Fruit fly (Drosophila melanogaster) whole organism, adult: ENCODE results near the gene Acp24A4.

ENCODE experiments used
- CG11617 ChIP-seq: fragments of 200-800 bp; sonication (Bioruptor generic); optimal IDR thresholded peaks from 2 replicates; lab custom pipeline; 2017; ENCODE audit warnings: mild to moderate bottlenecking, missing biosample characterization, missing genetic modification reagents, missing genetic modification characterization
- CG12768 ChIP-seq: fragments of 200-800 bp; sonication (Bioruptor generic); optimal IDR thresholded peaks from 2 replicates; lab custom pipeline; 2017; ENCODE audit warnings: missing biosample characterization, missing genetic modification characterization, mild to moderate bottlenecking, moderate library complexity, missing genetic modification reagents
- CG1620 ChIP-seq: fragments of 200-800 bp; sonication (Bioruptor generic); optimal IDR thresholded peaks from 2 replicates; lab custom pipeline; 2016; ENCODE audit warnings: missing biosample characterization, missing genetic modification characterization
- CG33017 ChIP-seq: fragments of 200-800 bp; sonication (Bioruptor generic); optimal IDR thresholded peaks from 2 replicates; lab custom pipeline; 2018; ENCODE audit warnings: missing biosample characterization, mild to moderate bottlenecking, missing genetic modification characterization, moderate library complexity
- CG5204 ChIP-seq: fragments of 200-800 bp; sonication (Bioruptor generic); optimal IDR thresholded peaks from 2 replicates; lab custom pipeline; 2016; ENCODE audit warnings: missing biosample characterization, missing genetic modification characterization
- CG7045 ChIP-seq: fragments of 200-800 bp; sonication (Bioruptor generic); optimal IDR thresholded peaks from 2 replicates; lab custom pipeline; 2017; ENCODE audit warnings: missing biosample characterization, mild to moderate bottlenecking, missing genetic modification characterization
- CG7101 ChIP-seq: fragments of 200-800 bp; sonication (Bioruptor generic); optimal IDR thresholded peaks from 2 replicates; lab custom pipeline; 2018; ENCODE audit warnings: missing biosample characterization, mild to moderate bottlenecking, missing genetic modification characterization, moderate library complexity
- Clk ChIP-seq: fragments of 200-800 bp; sonication (Bioruptor generic); optimal IDR thresholded peaks from 2 replicates; lab custom pipeline; 2017; ENCODE audit warnings: missing biosample characterization, missing genetic modification characterization
- Crg-1 ChIP-seq: fragments of 200-800 bp; sonication (Bioruptor generic); optimal IDR thresholded peaks from 2 replicates; lab custom pipeline; 2016; ENCODE audit warnings: missing biosample characterization, missing genetic modification characterization
- Hr96 ChIP-seq: fragments of 200-800 bp; sonication (Bioruptor generic); optimal IDR thresholded peaks from 2 replicates; lab custom pipeline; 2016; ENCODE audit warnings: missing biosample characterization, missing genetic modification characterization
- Mnt ChIP-seq: fragments of 200-800 bp; sonication (Bioruptor generic); optimal IDR thresholded peaks from 2 replicates; lab custom pipeline; 2016; ENCODE audit warnings: missing biosample characterization, mild to moderate bottlenecking, missing genetic modification characterization
- bab1 ChIP-seq: fragments of 200-800 bp; sonication (Bioruptor generic); optimal IDR thresholded peaks from 3 replicates; lab custom pipeline; 2019; ENCODE audit warnings: missing biosample characterization, mild to moderate bottlenecking, missing genetic modification characterization, moderate library complexity
- cic ChIP-seq: fragments of 200-800 bp; sonication (Bioruptor generic); optimal IDR thresholded peaks from 2 replicates; lab custom pipeline; 2017; ENCODE audit warnings: missing biosample characterization, mild to moderate bottlenecking, missing genetic modification characterization, moderate library complexity
- cnc ChIP-seq, 2 experiments: fragments of >200 bp; optimal IDR thresholded peaks; 2 replicates each; lab custom pipeline; 2017
- kay ChIP-seq: fragments of 200-800 bp; sonication (Bioruptor generic); peaks from one replicate; lab custom pipeline; 2016; ENCODE audit warnings: missing biosample characterization, missing genetic modification characterization, borderline replicate concordance
- ovo ChIP-seq: fragments of 200-800 bp; sonication (Bioruptor generic); optimal IDR thresholded peaks from 2 replicates; lab custom pipeline; 2016; ENCODE audit warnings: missing biosample characterization, missing genetic modification characterization
- pad ChIP-seq: fragments of 200-800 bp; sonication (Bioruptor generic); optimal IDR thresholded peaks from 3 replicates; lab custom pipeline; 2017; ENCODE audit warnings: missing biosample characterization, missing genetic modification characterization, mild to moderate bottlenecking, moderate library complexity, missing genetic modification reagents
- tj ChIP-seq: fragments of 200-800 bp; sonication (Bioruptor generic); optimal IDR thresholded peaks from 3 replicates; lab custom pipeline; 2017; ENCODE audit warnings: missing biosample characterization, mild to moderate bottlenecking, missing genetic modification characterization, moderate library complexity
- toe ChIP-seq: fragments of 200-800 bp; sonication (Bioruptor generic); optimal IDR thresholded peaks from 2 replicates; lab custom pipeline; 2016; ENCODE audit warnings: missing biosample characterization, missing genetic modification characterization

Gene Acp24A4

DNA sequence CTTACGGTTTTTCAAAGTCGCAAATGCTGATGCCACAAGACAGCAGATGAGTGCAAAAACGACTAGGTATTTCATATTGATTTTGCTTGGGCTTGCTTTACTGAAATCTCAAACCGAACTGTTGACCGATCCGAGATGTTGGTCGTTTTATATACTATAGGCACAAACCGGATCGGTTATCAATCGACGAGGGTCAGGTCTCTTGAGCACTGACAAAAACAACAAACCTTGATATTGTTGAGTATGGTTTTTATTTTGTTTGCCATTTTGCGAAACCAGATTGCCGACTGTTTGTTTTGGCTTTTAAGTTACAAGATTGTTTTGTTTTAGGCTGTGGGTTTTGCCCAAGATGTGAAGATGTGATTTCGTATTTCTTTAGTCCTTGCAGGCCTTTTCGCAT is 1.2 kb downstream of the Acp24A4 start, which contains the start of gene CG16704:
TSS of gene CG16704 (minus strand) at position 122 of the 400 bp plus-strand sequence.
- no peak for TF ChIP-seq CG11617 (GFP tag; lab: Kevin White, UChicago)

DNA sequence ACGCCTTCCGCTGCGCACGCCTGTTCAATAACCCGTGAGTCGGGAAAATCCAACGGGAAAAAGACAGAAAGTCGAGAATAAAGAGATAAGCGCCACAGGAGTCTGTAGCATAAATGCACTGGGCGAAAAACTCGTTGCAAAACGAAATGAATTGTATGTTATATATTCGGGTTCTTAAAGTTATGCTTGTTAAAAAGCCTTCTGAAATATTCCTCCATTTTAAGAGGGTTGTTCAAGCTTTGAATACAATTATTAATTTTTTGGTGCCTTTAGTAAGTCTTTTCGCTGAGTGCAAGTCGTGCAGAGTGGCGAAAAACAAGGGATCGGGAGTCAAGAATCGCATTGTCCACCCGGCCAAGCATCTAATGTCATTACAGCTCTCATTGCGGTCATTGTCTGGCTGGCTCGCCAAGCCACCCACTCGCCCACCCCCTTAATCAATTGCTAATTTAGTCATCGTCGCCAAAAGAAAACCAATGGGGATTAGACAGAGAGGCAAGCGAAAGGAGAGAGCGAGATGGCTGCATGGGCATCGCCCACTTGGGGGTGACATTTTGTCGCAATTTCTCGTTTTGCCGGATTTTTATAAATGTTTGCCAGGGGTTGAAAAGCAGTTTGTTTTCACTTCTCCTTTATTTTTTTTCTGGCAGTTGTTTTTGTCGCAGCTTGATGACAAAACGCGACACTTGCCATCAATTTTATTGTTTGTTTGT is 8.4 kb downstream of the Acp24A4 start:
- TF ChIP-seq CG12768 (GFP tag; lab: Kevin White, UChicago) = no peak
- TF ChIP-seq bab1 (GFP tag; lab: Kevin White, UChicago) = no peak
- no peak for TF ChIP-seq cic (GFP tag; lab: Kevin White, UChicago)
- TF ChIP-seq Clk (GFP tag; lab: Kevin White, UChicago) = no peak
- TF ChIP-seq CG11617 (GFP tag; lab: Kevin White, UChicago) = no peak
- no peak for TF ChIP-seq tj
- TF ChIP-seq Mnt (GFP tag; lab: Kevin White, UChicago) = no peak
- no peak for TF ChIP-seq Hr96 (GFP tag; lab: Kevin White, UChicago)
- TF ChIP-seq cnc (optimal IDR thresholded peaks at IDR 0.05; lab: Kevin White, UChicago) = no peak
- TF ChIP-seq CG33017 = no peak
- no peak for TF ChIP-seq kay (GFP tag; lab: Kevin White, UChicago)

DNA sequence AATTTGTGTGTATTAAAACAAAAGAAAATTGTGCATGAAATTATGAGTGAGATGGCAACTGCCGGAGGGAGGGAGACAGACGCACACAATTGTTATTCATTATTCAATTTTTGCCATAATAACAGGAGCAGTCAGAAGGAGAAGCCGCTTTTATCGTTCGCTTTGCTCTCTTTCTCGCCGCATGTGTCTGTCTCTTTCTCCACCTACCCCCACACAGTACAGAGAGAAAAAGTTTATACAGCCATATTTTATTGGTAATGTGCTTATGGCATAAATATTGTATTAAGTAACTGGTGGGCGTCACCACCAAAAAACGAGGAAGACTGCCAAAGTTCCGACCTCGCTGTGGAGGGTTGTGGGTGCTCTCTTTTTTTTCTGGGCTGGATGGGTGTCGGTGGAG is 11.2 kb downstream of the Acp24A4 start:
- TF ChIP-seq cnc (optimal IDR thresholded peaks at IDR 0.05; lab: Kevin White, UChicago) = no peak
- TF ChIP-seq Clk (GFP tag; lab: Kevin White, UChicago) = no peak
- TF ChIP-seq bab1 (GFP tag; lab: Kevin White, UChicago) = no peak
- no peak for TF ChIP-seq CG33017
- TF ChIP-seq CG5204 = no peak
- no peak for TF ChIP-seq toe
- TF ChIP-seq CG7101 (tag; lab: Kevin White, UChicago) = no peak
- no peak for TF ChIP-seq CG11617 (GFP tag; lab: Kevin White, UChicago)
- no peak for TF ChIP-seq CG7045 (GFP tag; lab: Kevin White, UChicago)
- TF ChIP-seq CG1620 (GFP tag; lab: Kevin White, UChicago) = no peak
- no peak for TF ChIP-seq ovo (GFP tag; lab: Kevin White, UChicago)
- TF ChIP-seq Hr96 (GFP tag; lab: Kevin White, UChicago) = no peak

DNA sequence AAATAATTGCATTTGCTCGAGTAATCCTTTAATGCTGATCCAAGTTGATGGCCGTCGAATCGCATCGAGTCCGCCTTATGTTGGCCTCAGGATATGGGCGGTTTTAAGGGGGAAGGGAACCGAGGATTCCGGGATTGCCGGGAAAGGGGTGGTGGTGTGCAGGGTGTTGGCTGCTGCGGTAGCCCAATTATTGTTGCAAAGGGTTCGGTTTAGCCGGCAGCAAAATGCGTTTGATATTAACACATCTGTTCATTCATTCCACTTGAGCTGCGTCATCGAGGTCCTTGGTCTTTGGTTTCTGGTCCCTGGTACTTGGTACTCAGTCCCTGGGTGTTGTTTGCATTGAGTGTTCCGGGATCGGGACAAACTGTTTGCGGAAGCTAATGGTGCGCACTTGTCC is 12.4 kb downstream of the Acp24A4 start:
- TF ChIP-seq toe (no peak), CG1620 (GFP tag; lab: Kevin White, UChicago) (no peak), CG7045 (GFP tag; lab: Kevin White, UChicago) (no peak), kay (GFP tag; lab: Kevin White, UChicago) (no peak), bab1 (GFP tag; lab: Kevin White, UChicago) (no peak), ovo (GFP tag; lab: Kevin White, UChicago) (no peak)

DNA sequence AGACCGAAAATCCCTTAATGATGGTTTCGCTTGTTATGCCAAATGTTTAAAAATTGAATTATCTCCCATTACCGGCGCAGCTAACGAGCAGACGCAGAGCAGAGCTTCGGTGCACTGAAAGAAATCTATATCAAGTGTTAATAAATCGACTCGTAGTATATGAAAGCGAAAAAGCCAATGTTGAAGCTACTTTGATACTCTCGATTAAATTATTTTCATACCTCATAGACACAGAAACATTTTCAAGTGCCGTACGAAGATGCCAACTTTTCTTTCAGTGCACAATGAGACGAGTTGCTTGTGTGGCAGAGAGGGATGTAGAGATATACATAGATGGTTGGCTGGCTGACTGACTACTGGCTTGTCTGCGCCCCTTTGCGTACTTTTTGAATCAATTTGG is 17.9 kb downstream of the Acp24A4 start:
- no peak for TF ChIP-seq tj
- TF ChIP-seq cic (GFP tag; lab: Kevin White, UChicago) = no peak
- no peak for TF ChIP-seq CG33017
- TF ChIP-seq bab1 (GFP tag; lab: Kevin White, UChicago) = no peak
- TF ChIP-seq ovo (GFP tag; lab: Kevin White, UChicago) = no peak
- no peak for TF ChIP-seq CG7101 (tag; lab: Kevin White, UChicago)
- no peak for TF ChIP-seq CG7045 (GFP tag; lab: Kevin White, UChicago)
- no peak for TF ChIP-seq CG12768 (GFP tag; lab: Kevin White, UChicago)
- TF ChIP-seq pad (GFP tag; lab: Kevin White, UChicago) = no peak

DNA sequence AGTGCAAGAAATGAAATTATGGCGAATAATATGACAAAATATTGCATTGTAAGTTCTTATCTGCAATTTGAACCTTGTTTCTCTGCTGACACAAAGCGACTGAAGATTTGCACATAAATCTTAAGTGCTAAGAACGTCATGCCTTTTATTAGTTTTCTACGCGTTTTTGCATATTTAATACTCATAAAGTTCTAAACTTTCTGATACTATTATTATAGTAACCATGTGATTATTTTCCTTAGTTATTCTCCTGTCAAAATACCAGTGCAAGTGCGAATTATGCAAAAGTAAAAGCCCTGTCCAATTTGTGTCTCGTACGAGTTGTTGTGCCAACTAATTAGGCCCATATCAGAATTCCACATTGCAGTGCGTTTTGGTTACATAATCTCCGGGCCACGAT is 23.2 kb downstream of the Acp24A4 start, which contains the start of gene Sfp24Bc:
TSS of gene Sfp24Bc (minus strand) at position 101 of the 400 bp plus-strand sequence.
- no peak for TF ChIP-seq cic (GFP tag; lab: Kevin White, UChicago)
- TF ChIP-seq CG7045 (GFP tag; lab: Kevin White, UChicago) = no peak
- TF ChIP-seq cnc (optimal IDR thresholded peaks at IDR 0.05; lab: Kevin White, UChicago) = no peak
- TF ChIP-seq CG7101 (tag; lab: Kevin White, UChicago) = no peak
- no peak for TF ChIP-seq CG12768 (GFP tag; lab: Kevin White, UChicago)
- no peak for TF ChIP-seq kay (GFP tag; lab: Kevin White, UChicago)
- no peak for TF ChIP-seq tj
- TF ChIP-seq Mnt (GFP tag; lab: Kevin White, UChicago) = no peak
- TF ChIP-seq pad (GFP tag; lab: Kevin White, UChicago) = no peak
- no peak for TF ChIP-seq CG11617 (GFP tag; lab: Kevin White, UChicago)
- TF ChIP-seq Crg-1 (GFP tag; lab: Kevin White, UChicago) = no peak
- no peak for TF ChIP-seq toe

DNA sequence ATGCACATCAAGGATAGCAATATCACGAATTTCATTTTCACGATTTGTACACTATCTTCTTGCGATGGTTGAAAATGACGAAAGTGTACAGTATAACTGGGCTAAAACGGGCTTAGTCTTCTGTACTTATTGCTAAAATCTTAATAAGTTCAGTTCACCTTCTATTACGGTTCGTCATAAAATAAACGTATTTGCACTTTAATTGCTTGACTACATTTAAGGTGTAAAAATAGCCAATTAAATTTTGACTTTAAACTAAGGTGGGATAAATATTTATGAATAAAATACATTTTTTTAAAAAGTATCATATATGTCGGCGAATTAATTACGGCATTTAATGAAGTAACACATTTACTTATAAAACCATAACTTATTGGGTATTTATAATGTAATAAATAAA is 24.0 kb downstream of the Acp24A4 start, which contains the start of gene Sfp24Bb:
TSS of gene Sfp24Bb (minus strand) at position 101 of the 400 bp plus-strand sequence.
- no peak for TF ChIP-seq Clk (GFP tag; lab: Kevin White, UChicago)
- TF ChIP-seq cic (GFP tag; lab: Kevin White, UChicago) = no peak
- TF ChIP-seq CG33017 = no peak
- TF ChIP-seq cnc (optimal IDR thresholded peaks at IDR 0.05; lab: Kevin White, UChicago) = no peak
- no peak for TF ChIP-seq bab1 (GFP tag; lab: Kevin White, UChicago)
- no peak for TF ChIP-seq CG5204
